Worm (Caenorhabditis elegans) whole organism, L4 larva: ENCODE data around the gene sre-5.
A peak's percentile ranks its signal among the peaks of the same experiment; 100 is the strongest.

Experiments
- D1046.2 ChIP-seq: fragments of 200-800 bp; sonication (Bioruptor generic); IDR thresholded peaks from 2 replicates; pipeline ENCODE4 v1.3.6; 2022; ENCODE audit warnings: missing genetic modification characterization, missing compliant biosample characterization
- F10B5.3 ChIP-seq: sonication (generic microtip); optimal IDR thresholded peaks from 2 replicates; lab custom pipeline; 2016; ENCODE audit warnings: mild to moderate bottlenecking, missing genetic modification characterization, missing compliant biosample characterization
- F26F4.8 ChIP-seq: fragments of 200-800 bp; sonication (Bioruptor generic); conservative IDR thresholded peaks from 2 replicates; pipeline ENCODE4 v1.3.6; 2022; ENCODE audit warnings: missing genetic modification characterization, missing compliant biosample characterization
- T26A8.4 ChIP-seq: fragments of 200-800 bp; sonication (Bioruptor generic); IDR thresholded peaks from 2 replicates; pipeline ENCODE4 v1.3.6; 2022; ENCODE audit warnings: missing genetic modification characterization, missing compliant biosample characterization
- Y105C5A.15 ChIP-seq: fragments of 200-800 bp; sonication (Bioruptor generic); IDR thresholded peaks from 2 replicates; pipeline ENCODE4 v1.3.6; 2022; ENCODE audit warnings: missing genetic modification characterization, missing compliant biosample characterization
- ZK546.5 ChIP-seq, 2 experiments: sonication (generic microtip); optimal IDR thresholded peaks; 2 replicates each; lab custom pipeline; 2017; ENCODE audit warnings: missing biosample characterization in 2 of 2, missing genetic modification characterization in 2 of 2
- aha-1 ChIP-seq: fragments of 150-350 bp; peaks from one replicate; lab custom pipeline; 2014; ENCODE audit warnings: missing biosample characterization, missing genetic modification characterization
- aly-2 ChIP-seq: sonication (generic microtip); optimal IDR thresholded peaks from 2 replicates; lab custom pipeline; 2018; ENCODE audit warnings: missing biosample characterization, missing genetic modification characterization
- attf-4 ChIP-seq: sonication (generic microtip); optimal IDR thresholded peaks from 3 replicates; lab custom pipeline; 2017; ENCODE audit warnings: missing biosample characterization, missing genetic modification characterization
- ceh-20 ChIP-seq: fragments of 200-800 bp; sonication (Bioruptor generic); IDR thresholded peaks from 2 replicates; pipeline ENCODE4 v1.3.6; 2022; ENCODE audit warnings: missing genetic modification reagents, missing genetic modification characterization, missing compliant biosample characterization
- ceh-32 ChIP-seq: sonication (generic microtip); optimal IDR thresholded peaks from 2 replicates; lab custom pipeline; 2016; ENCODE audit warnings: mild to moderate bottlenecking, missing genetic modification characterization, missing compliant biosample characterization; ENCODE audit not compliant: poor library complexity
- ceh-62 ChIP-seq: sonication (generic microtip); optimal IDR thresholded peaks from 2 replicates; lab custom pipeline; 2017; ENCODE audit warnings: missing biosample characterization, missing genetic modification characterization
- ces-1 ChIP-seq: fragments of 150-350 bp; sonication (generic microtip); optimal IDR thresholded peaks from 4 replicates; lab custom pipeline; 2014; ENCODE audit warnings: missing biosample characterization, missing genetic modification reagents, missing genetic modification characterization
- cey-2 ChIP-seq: sonication (generic microtip); optimal IDR thresholded peaks from 3 replicates; lab custom pipeline; 2017; ENCODE audit warnings: missing genetic modification characterization, mild to moderate bottlenecking, missing compliant biosample characterization, antibody characterized with exemption, borderline replicate concordance; ENCODE audit not compliant: insufficient read depth
- daf-16 ChIP-seq, 3 experiments: sonication (generic microtip); optimal IDR thresholded peaks; 2 replicates each; lab custom pipeline; 2016 to 2017; ENCODE audit warnings: missing genetic modification characterization in 3 of 3, missing genetic modification reagents in 3 of 3, mild to moderate bottlenecking in 2 of 3, missing compliant biosample characterization in 2 of 3, missing biosample characterization in 1 of 3, moderate library complexity in 1 of 3
- duxl-1 ChIP-seq: sonication (generic microtip); optimal IDR thresholded peaks from 2 replicates; lab custom pipeline; 2016; ENCODE audit warnings: mild to moderate bottlenecking, missing genetic modification characterization, moderate library complexity, missing compliant biosample characterization; ENCODE audit not compliant: poor library complexity
- fos-1 ChIP-seq: fragments of 150-350 bp; optimal IDR thresholded peaks from 2 replicates; lab custom pipeline; 2014; ENCODE audit warnings: missing biosample characterization, missing genetic modification characterization
- gei-8 ChIP-seq: fragments of 200-800 bp; sonication (Bioruptor generic); optimal IDR thresholded peaks from 2 replicates; lab custom pipeline; 2018; ENCODE audit warnings: mild to moderate bottlenecking, missing genetic modification characterization, missing compliant biosample characterization
- hif-1 ChIP-seq, 2 experiments: sonication (generic microtip); optimal IDR thresholded peaks; 2 replicates each; lab custom pipeline; 2016 to 2017; ENCODE audit warnings: missing compliant biosample characterization in 2 of 2, missing genetic modification characterization in 2 of 2, missing genetic modification reagents in 2 of 2, missing genotype in 2 of 2, mild to moderate bottlenecking in 1 of 2
- hlh-11 ChIP-seq: fragments of 200-800 bp; sonication (Bioruptor generic); optimal IDR thresholded peaks from 2 replicates; lab custom pipeline; 2018; ENCODE audit warnings: mild to moderate bottlenecking, missing genetic modification characterization, missing compliant biosample characterization
- lin-1 ChIP-seq: fragments of 200-800 bp; sonication (Bioruptor generic); IDR thresholded peaks from 2 replicates; pipeline ENCODE4 v1.3.6; 2022; ENCODE audit warnings: missing genetic modification reagents, missing genetic modification characterization, missing compliant biosample characterization
- madf-9 ChIP-seq: fragments of 200-800 bp; sonication (Bioruptor generic); conservative IDR thresholded peaks from 2 replicates; pipeline ENCODE4 v1.3.6; 2022; ENCODE audit warnings: missing genetic modification reagents, missing genetic modification characterization, missing compliant biosample characterization
- mdt-29 ChIP-seq: fragments of 200-800 bp; sonication (Bioruptor generic); IDR thresholded peaks from 2 replicates; pipeline ENCODE4 v1.3.6; 2022; ENCODE audit warnings: missing genetic modification reagents, missing genetic modification characterization, missing compliant biosample characterization
- nhr-102 ChIP-seq: sonication (generic microtip); optimal IDR thresholded peaks from 2 replicates; lab custom pipeline; 2016; ENCODE audit warnings: mild to moderate bottlenecking, missing genetic modification characterization, moderate library complexity, missing compliant biosample characterization
- nhr-25 ChIP-seq: sonication (generic microtip); optimal IDR thresholded peaks from 2 replicates; lab custom pipeline; 2017; ENCODE audit warnings: missing genetic modification characterization, mild to moderate bottlenecking, missing compliant biosample characterization, antibody characterized with exemption, moderate library complexity, borderline replicate concordance; ENCODE audit not compliant: insufficient read depth
- nhr-42 ChIP-seq: fragments of 200-800 bp; sonication (Bioruptor generic); IDR thresholded peaks from 2 replicates; pipeline ENCODE4 v1.3.6; 2022; ENCODE audit warnings: missing genetic modification characterization, missing compliant biosample characterization
- rbr-2 ChIP-seq: sonication (generic microtip); optimal IDR thresholded peaks from 2 replicates; lab custom pipeline; 2016; ENCODE audit warnings: missing genotype, missing genetic modification characterization, missing compliant biosample characterization
- skn-1 ChIP-seq: fragments of 150-350 bp; optimal IDR thresholded peaks from 2 replicates; lab custom pipeline; 2014; ENCODE audit warnings: missing biosample characterization, missing genetic modification characterization
- snpc-4 ChIP-seq: fragments of 150-350 bp; optimal IDR thresholded peaks from 2 replicates; lab custom pipeline; 2014; ENCODE audit warnings: missing biosample characterization, missing genetic modification characterization
- spr-3 ChIP-seq: fragments of 200-800 bp; sonication (Bioruptor generic); optimal IDR thresholded peaks from 2 replicates; lab custom pipeline; 2018; ENCODE audit warnings: mild to moderate bottlenecking, missing genetic modification characterization, missing compliant biosample characterization
- tag-97 ChIP-seq: fragments of 200-800 bp; sonication (Bioruptor generic); IDR thresholded peaks from 2 replicates; pipeline ENCODE4 v1.3.6; 2022; ENCODE audit warnings: missing genetic modification characterization, missing compliant biosample characterization
- tra-1 ChIP-seq: fragments of 200-800 bp; sonication (Bioruptor generic); IDR thresholded peaks from 2 replicates; pipeline ENCODE4 v1.3.6; 2022; ENCODE audit warnings: missing genetic modification reagents, missing genetic modification characterization, missing compliant biosample characterization
- unc-130 ChIP-seq: sonication (generic microtip); optimal IDR thresholded peaks from 2 replicates; lab custom pipeline; 2016; ENCODE audit warnings: missing genetic modification reagents, missing genetic modification characterization, missing compliant biosample characterization
- unc-39 ChIP-seq: sonication (generic microtip); optimal IDR thresholded peaks from 2 replicates; lab custom pipeline; 2017; ENCODE audit warnings: missing biosample characterization, missing genetic modification characterization
- unc-62 ChIP-seq, 3 experiments: fragments of 150-350 bp in 1 of 3; sonication (generic microtip); optimal IDR thresholded peaks in 2 of 3; peaks in 1 of 3; 1 replicate in 1 of 3; 2 replicates in 2 of 3; lab custom pipeline; 2014 to 2017; ENCODE audit warnings: missing biosample characterization in 3 of 3, missing genetic modification characterization in 3 of 3, missing genetic modification reagents in 3 of 3, missing genotype in 1 of 3
- zag-1 ChIP-seq: fragments of 150-350 bp; optimal IDR thresholded peaks from 2 replicates; lab custom pipeline; 2014; ENCODE audit warnings: missing biosample characterization, missing genetic modification characterization
- ztf-7 ChIP-seq: fragments of 150-350 bp; optimal IDR thresholded peaks from 2 replicates; lab custom pipeline; 2014; ENCODE audit warnings: missing biosample characterization, missing genetic modification characterization

Gene sre-5

DNA sequence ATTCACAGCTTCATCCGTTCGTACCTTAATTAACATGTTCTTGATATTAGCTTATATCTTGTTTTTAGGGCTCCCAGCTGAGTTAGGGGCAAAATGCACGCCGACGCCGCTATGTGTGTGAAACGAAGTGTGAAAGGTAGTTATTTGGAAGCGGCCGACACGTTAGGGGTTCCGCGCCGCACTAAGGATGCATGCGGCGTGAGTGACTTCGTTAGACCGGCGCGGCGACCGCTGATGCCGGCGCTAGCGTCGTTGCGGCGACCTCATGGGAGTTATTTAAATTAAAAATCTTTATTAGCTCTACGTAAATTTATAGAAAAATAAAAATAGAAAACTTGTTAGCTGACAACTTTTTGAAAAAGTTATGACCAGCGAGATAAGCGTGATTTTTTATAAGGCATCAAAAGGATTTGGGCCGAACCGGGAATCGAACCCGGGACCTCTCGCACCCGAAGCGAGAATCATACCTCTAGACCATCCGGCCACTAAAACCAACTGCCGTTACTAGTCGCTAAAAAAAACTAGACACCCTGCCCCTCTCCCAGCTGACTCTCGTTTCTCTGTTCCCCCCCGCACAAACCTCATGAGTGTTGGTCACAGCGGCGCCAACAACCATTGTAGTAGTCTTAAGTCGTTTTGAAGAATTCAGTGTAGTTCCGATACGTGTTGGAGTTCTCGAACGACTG, 13.1 kb upstream of the sre-5 start (continued):
- TF ChIP-seq T26A8.4 (peak; percentile 78), ceh-32 (no peak), unc-39 (tag; lab: Kevin White, UChicago) (no peak), attf-4 (tag; lab: Kevin White, UChicago) (no peak), ceh-20 (GFP tag; lab: Robert Waterston, UW) (0 out of 2 replicates have a peak, but pooled peaks have one; percentile 41), zag-1 (tag; lab: Kevin White, UChicago) (no peak), unc-130 (GFP tag; lab: Kevin White, UChicago) (peak; percentile 26), nhr-42 (GFP tag; lab: Robert Waterston, UW) (0 out of 2 replicates have a peak, but pooled peaks have one; percentile 50), Y105C5A.15 (GFP tag; lab: Robert Waterston, UW) (peak; percentile 59; the same call in 1 of the 2 replicates), tra-1 (GFP tag; lab: Robert Waterston, UW) (peak; percentile 55), gei-8 (GFP tag; lab: Kevin White, UChicago) (no peak), ZK546.5 (tag; optimal IDR thresholded peaks at IDR 0.05; lab: Kevin White, UChicago) (no peak), spr-3 (peak; percentile 36), ces-1 (GFP tag; lab: Kevin White, UChicago) (no peak), F10B5.3 (no peak)

DNA sequence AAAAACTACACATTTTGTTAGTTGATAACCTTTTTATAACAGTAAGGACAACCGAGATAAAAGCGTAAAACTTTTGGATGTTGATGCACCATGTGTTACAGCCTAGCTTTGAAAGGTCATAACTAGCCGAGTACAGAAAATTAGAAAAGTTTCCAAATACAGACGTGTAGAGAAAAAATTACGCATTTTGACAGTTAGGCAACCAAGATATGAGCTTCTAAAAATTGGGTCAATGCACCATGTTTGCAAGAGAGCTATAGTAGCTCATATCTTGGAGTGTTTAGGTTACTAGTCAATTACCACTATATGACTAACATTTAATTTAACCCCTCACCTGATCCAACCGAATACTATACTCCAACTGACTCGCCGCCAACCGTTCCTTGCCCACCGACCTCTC, 12.1 kb upstream of the sre-5 start:
- TF ChIP-seq hif-1 (tag; optimal IDR thresholded peaks at IDR 0.05; lab: Kevin White, UChicago) (no peak), nhr-102 (tag; lab: Kevin White, UChicago) (no peak), ces-1 (GFP tag; lab: Kevin White, UChicago) (no peak), unc-62 (GFP tag; optimal IDR thresholded peaks at IDR 0.05 in 1 of 2; lab: Kevin White, UChicago) (peak in 1 of 2 experiments; percentile 90), unc-62 (tag; optimal IDR thresholded peaks at IDR 0.05; lab: Kevin White, UChicago) (no peak), nhr-42 (GFP tag; lab: Robert Waterston, UW) (no peak), ceh-62 (tag; lab: Kevin White, UChicago) (no peak), snpc-4 (tag; lab: Kevin White, UChicago) (no peak)
- TF ChIP-seq, all 104 proteins: peak for 1

DNA sequence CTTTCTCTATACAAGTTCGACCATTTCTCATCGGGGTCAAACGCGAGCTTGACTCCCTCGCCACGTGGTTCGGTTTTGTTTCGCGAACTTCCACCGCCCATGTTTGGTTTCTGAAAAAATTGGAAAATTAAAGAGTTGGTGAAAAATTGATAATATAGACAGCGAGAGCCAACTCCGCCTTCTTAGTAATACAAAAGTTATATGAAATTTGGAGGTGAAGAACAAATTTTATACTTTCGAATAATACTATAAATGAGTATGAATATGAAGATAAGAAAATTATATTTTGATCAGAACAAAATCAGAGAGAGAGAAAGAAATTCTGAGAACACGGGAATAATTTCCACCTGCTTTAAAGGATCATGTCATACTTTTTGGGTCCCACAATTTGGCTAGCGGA, 7.7 kb upstream of the sre-5 start, which contains the start of gene osm-9:
Gene osm-9 (minus strand): TSS at position 101 of the 400 bp plus-strand sequence.
- TF ChIP-seq fos-1 (no peak), mdt-29 (no peak), nhr-25 (tag; lab: Kevin White, UChicago) (no peak), rbr-2 (tag; lab: Kevin White, UChicago) (no peak), ztf-7 (tag; lab: Kevin White, UChicago) (no peak), lin-1 (GFP tag; lab: Robert Waterston, UW) (no peak), daf-16 (GFP tag; optimal IDR thresholded peaks at IDR 0.05; lab: Kevin White, UChicago) (no peak), daf-16 (tag; optimal IDR thresholded peaks at IDR 0.05; lab: Kevin White, UChicago) (no peak), aha-1 (tag; lab: Kevin White, UChicago) (no peak), F26F4.8 (GFP tag; lab: Robert Waterston, UW) (no peak), D1046.2 (GFP tag; lab: Robert Waterston, UW) (no peak), madf-9 (GFP tag; lab: Robert Waterston, UW) (no peak), aly-2 (tag; lab: Kevin White, UChicago) (no peak), tra-1 (GFP tag; lab: Robert Waterston, UW) (no peak), duxl-1 (tag; lab: Kevin White, UChicago) (no peak), cey-2 (tag; lab: Kevin White, UChicago) (no peak), tag-97 (GFP tag; lab: Robert Waterston, UW) (no peak), skn-1 (tag; lab: Kevin White, UChicago) (no peak), hlh-11 (tag; lab: Kevin White, UChicago) (no peak)
